Worm (Caenorhabditis elegans) whole organism, mixed stage, embryonic: ENCODE results near the gene spig-4.

Experiments used
- blmp-1 ChIP-seq: fragments of 150-350 bp; optimal IDR thresholded peaks from 2 replicates; lab custom pipeline; 2014; ENCODE audit warnings: missing biosample characterization, missing genetic modification characterization
- ces-1 ChIP-seq: fragments of 150-350 bp; optimal IDR thresholded peaks from 2 replicates; lab custom pipeline; 2014; ENCODE audit warnings: missing biosample characterization, missing genetic modification reagents, missing genetic modification characterization
- lin-13 ChIP-seq: fragments of 150-350 bp; optimal IDR thresholded peaks from 2 replicates; lab custom pipeline; 2014; ENCODE audit warnings: missing biosample characterization, missing genetic modification characterization
- mab-5 ChIP-seq: fragments of 150-350 bp; optimal IDR thresholded peaks from 2 replicates; lab custom pipeline; 2014; ENCODE audit warnings: missing biosample characterization, missing genetic modification characterization
- nhr-237 ChIP-seq: fragments of 150-350 bp; optimal IDR thresholded peaks from 2 replicates; lab custom pipeline; 2014; ENCODE audit warnings: missing biosample characterization, missing genetic modification characterization
- nhr-76 ChIP-seq: sonication (generic microtip); optimal IDR thresholded peaks from 2 replicates; lab custom pipeline; 2017; ENCODE audit warnings: missing biosample characterization, missing genetic modification characterization
- snpc-4 ChIP-seq: fragments of 150-350 bp; optimal IDR thresholded peaks from 2 replicates; lab custom pipeline; 2014; ENCODE audit warnings: missing biosample characterization, missing genetic modification characterization
- sptf-1 ChIP-seq: sonication (generic microtip); optimal IDR thresholded peaks from 2 replicates; lab custom pipeline; 2017; ENCODE audit warnings: mild to moderate bottlenecking, missing genetic modification characterization, moderate library complexity, missing compliant biosample characterization
- unc-39 ChIP-seq: fragments of 150-350 bp; optimal IDR thresholded peaks from 2 replicates; lab custom pipeline; 2014; ENCODE audit warnings: missing biosample characterization, missing genetic modification characterization
- zip-8 ChIP-seq: fragments of 150-350 bp; optimal IDR thresholded peaks from 2 replicates; lab custom pipeline; 2014; ENCODE audit warnings: missing biosample characterization, missing genetic modification characterization
- ztf-11 ChIP-seq: fragments of 150-350 bp; optimal IDR thresholded peaks from 2 replicates; lab custom pipeline; 2014; ENCODE audit warnings: missing biosample characterization, missing genetic modification characterization

ce11 chrV:14351629-14352028, 45.0 kb upstream of the spig-4 start, which contains the start of gene vha-13:
- TF ChIP-seq zip-8 (tag; lab: Kevin White, UChicago) (no peak), nhr-76 (tag; lab: Kevin White, UChicago) (no peak), nhr-237 (tag; lab: Kevin White, UChicago) (no peak), ces-1 (GFP tag; lab: Kevin White, UChicago) (no peak), lin-13 (no peak), unc-39 (no peak), ztf-11 (tag; lab: Kevin White, UChicago) (no peak), mab-5 (tag; lab: Kevin White, UChicago) (no peak), sptf-1 (tag; lab: Kevin White, UChicago) (no peak), blmp-1 (tag; lab: Kevin White, UChicago) (no peak), snpc-4 (no peak)
